Worm (Caenorhabditis elegans): Measurements from ENCODE around the gene C24B9.3.

DNA sequence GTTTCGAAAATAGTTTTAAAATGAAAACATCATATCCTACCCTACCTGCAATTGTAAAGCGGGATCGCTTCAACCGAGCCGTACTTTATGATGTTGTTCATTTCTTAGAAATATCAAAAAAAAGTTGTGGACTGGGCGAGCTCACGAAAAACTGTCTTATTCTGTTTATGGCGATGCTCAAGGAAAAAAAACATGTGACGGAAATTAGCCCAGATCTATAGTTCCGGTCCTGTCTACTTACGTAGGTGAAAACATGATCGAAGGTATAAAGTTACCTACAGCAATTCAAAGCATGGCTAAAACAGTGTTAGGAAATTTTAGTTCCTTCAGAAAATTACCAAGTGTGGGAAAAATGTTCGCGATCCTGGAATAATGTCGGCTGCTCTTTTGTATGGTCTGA, 9.4 kb upstream of the C24B9.3 start, which contains the start of gene srt-27:
- no peak for TF ChIP-seq ceh-24 (tag; optimal IDR thresholded peaks at IDR 0.05)
- TF ChIP-seq nhr-11 (tag; optimal IDR thresholded peaks at IDR 0.05) = no peak
- TF ChIP-seq pha-4 (tag; optimal IDR thresholded peaks at IDR 0.05) = no peak
- TF ChIP-seq hlh-15 (tag; optimal IDR thresholded peaks at IDR 0.05) = no peak
- no peak for TF ChIP-seq ceh-48 (tag; optimal IDR thresholded peaks at IDR 0.05)
- no peak for TF ChIP-seq nhr-232 (tag; optimal IDR thresholded peaks at IDR 0.05)
- no peak for TF ChIP-seq madf-2 (tag; optimal IDR thresholded peaks at IDR 0.05)
- no peak for TF ChIP-seq elt-2 (tag; optimal IDR thresholded peaks at IDR 0.05)
- TF ChIP-seq unc-3 (GFP tag; conservative IDR thresholded peaks at IDR 0.05) = no peak
- no peak for TF ChIP-seq unc-3 (tag; optimal IDR thresholded peaks at IDR 0.05)

Data from whole organism, late embryonic.